Worm (Caenorhabditis elegans) whole organism, mixed stage, embryonic: Measurements from ENCODE around the gene ZC266.1.

Source experiments
- nhr-237 ChIP-seq: fragments of 150-350 bp; optimal IDR thresholded peaks from 2 replicates; lab custom pipeline; 2014; ENCODE audit warnings: missing biosample characterization, missing genetic modification characterization
- pha-4 ChIP-seq: fragments of 150-350 bp; optimal IDR thresholded peaks from 2 replicates; lab custom pipeline; 2018; ENCODE audit warnings: missing biosample characterization, missing genetic modification reagents, missing genetic modification characterization

The ZC266.1 gene

ce11 chrV:4647279-4647819, 52.7 kb downstream of the ZC266.1 start:
- TF ChIP-seq nhr-237, result peak; percentile 55
- TF ChIP-seq pha-4 (tag; lab: Kevin White, UChicago), result no peak
